Fruit fly (Drosophila melanogaster): ENCODE measurements around the gene CG43797.

dm6 chr2L:4045185-4045814 lies 45.5 kb downstream of the CG43797 start:
- TF ChIP-seq Eip75B (GFP tag; optimal IDR thresholded peaks at IDR 0.05) = peak; percentile 61
- peak; percentile 27 for TF ChIP-seq CG11762 (GFP tag; optimal IDR thresholded peaks at IDR 0.05; ENCODE audit: insufficient read depth)
- TF ChIP-seq CG6163 (GFP tag; IDR thresholded peaks at IDR 0.05) = peak; percentile 84
- TF ChIP-seq Blimp-1 (GFP tag; optimal IDR thresholded peaks at IDR 0.05) = no peak
- TF ChIP-seq OdsH (GFP tag; optimal IDR thresholded peaks at IDR 0.05) = peak; percentile 78
- peak; percentile 38 for TF ChIP-seq CG31627 (GFP tag; optimal IDR thresholded peaks at IDR 0.05)
- TF ChIP-seq Gug (GFP tag; IDR thresholded peaks at IDR 0.05) = peak; percentile 60
